Worm (Caenorhabditis elegans) whole organism, L1 larva: ENCODE results near the gene cest-31.

ENCODE experiments used
- C04F5.9 ChIP-seq: sonication (generic microtip); optimal IDR thresholded peaks from 2 replicates; lab custom pipeline; 2016; ENCODE audit warnings: missing genetic modification characterization, missing compliant biosample characterization
- F16B12.6 ChIP-seq: fragments of 150-350 bp; optimal IDR thresholded peaks from 2 replicates; lab custom pipeline; 2014; ENCODE audit warnings: missing biosample characterization, missing genetic modification characterization
- Y116A8C.19 ChIP-seq: sonication (generic microtip); optimal IDR thresholded peaks from 2 replicates; lab custom pipeline; 2016; ENCODE audit warnings: missing compliant biosample characterization, missing genetic modification characterization, borderline replicate concordance
- aly-2 ChIP-seq: fragments of 150-350 bp; optimal IDR thresholded peaks from 2 replicates; lab custom pipeline; 2014; ENCODE audit warnings: missing biosample characterization, missing genetic modification characterization
- ceh-63 ChIP-seq: fragments of 200-800 bp; sonication (Bioruptor generic); optimal IDR thresholded peaks from 2 replicates; lab custom pipeline; 2018; ENCODE audit warnings: mild to moderate bottlenecking, missing genetic modification characterization, missing compliant biosample characterization
- ceh-82 ChIP-seq, 3 experiments: fragments of 150-350 bp in 1 of 3; sonication (generic microtip) in 2 of 3; optimal IDR thresholded peaks; 2 replicates each; lab custom pipeline; 2014 to 2017; ENCODE audit warnings: missing biosample characterization in 3 of 3, missing genetic modification characterization in 3 of 3
- ceh-88 ChIP-seq: fragments of 200-800 bp; sonication (Bioruptor generic); IDR thresholded peaks from 2 replicates; pipeline ENCODE4 v1.3.6; 2022; ENCODE audit warnings: missing genetic modification characterization, missing compliant biosample characterization
- ceh-90 ChIP-seq: sonication (generic microtip); optimal IDR thresholded peaks from 2 replicates; lab custom pipeline; 2016; ENCODE audit warnings: missing genetic modification characterization, missing compliant biosample characterization
- ces-1 ChIP-seq: fragments of 150-350 bp; optimal IDR thresholded peaks from 2 replicates; lab custom pipeline; 2014; ENCODE audit warnings: missing biosample characterization, missing genetic modification reagents, missing genetic modification characterization
- dsc-1 ChIP-seq: sonication (generic microtip); optimal IDR thresholded peaks from 2 replicates; lab custom pipeline; 2016; ENCODE audit warnings: mild to moderate bottlenecking, missing genetic modification characterization, missing compliant biosample characterization
- efl-1 ChIP-seq, 4 experiments: fragments of 150-350 bp; optimal IDR thresholded peaks in 3 of 4; peaks in 1 of 4; 1 replicate in 1 of 4; 2 replicates in 3 of 4; lab custom pipeline; 2014; ENCODE audit warnings: missing biosample characterization in 2 of 4, missing genetic modification characterization in 2 of 4, missing genetic modification reagents in 2 of 4
- ets-5 ChIP-seq: fragments of 200-800 bp; sonication (Bioruptor generic); IDR thresholded peaks from 2 replicates; pipeline ENCODE4 v1.3.6; 2022; ENCODE audit warnings: missing genetic modification characterization, missing compliant biosample characterization
- fkh-10 ChIP-seq: sonication (generic microtip); optimal IDR thresholded peaks from 2 replicates; lab custom pipeline; 2017; ENCODE audit warnings: missing biosample characterization, missing genetic modification reagents, missing genetic modification characterization
- fkh-4 ChIP-seq: sonication (generic microtip); optimal IDR thresholded peaks from 2 replicates; lab custom pipeline; 2016; ENCODE audit warnings: missing compliant biosample characterization, missing genetic modification characterization, borderline replicate concordance
- grh-1 ChIP-seq: fragments of 200-800 bp; sonication (Bioruptor generic); IDR thresholded peaks from 2 replicates; pipeline ENCODE4 v1.3.6; 2022; ENCODE audit warnings: missing genetic modification reagents, missing genetic modification characterization, missing compliant biosample characterization
- hlh-17 ChIP-seq: fragments of 200-800 bp; sonication (Bioruptor generic); optimal IDR thresholded peaks from 2 replicates; lab custom pipeline; 2018; ENCODE audit warnings: missing genetic modification characterization, mild to moderate bottlenecking, missing compliant biosample characterization, moderate library complexity, borderline replicate concordance
- isw-1 ChIP-seq: fragments of 200-800 bp; sonication (Bioruptor generic); IDR thresholded peaks from 2 replicates; pipeline ENCODE4 v1.3.6; 2022; ENCODE audit warnings: missing genetic modification characterization, missing compliant biosample characterization
- lin-13 ChIP-seq: fragments of 150-350 bp; optimal IDR thresholded peaks from 2 replicates; lab custom pipeline; 2014; ENCODE audit warnings: missing biosample characterization, missing genetic modification reagents, missing genetic modification characterization
- lin-35 ChIP-seq, 2 experiments: fragments of 150-350 bp; optimal IDR thresholded peaks; 2 replicates each; lab custom pipeline; 2014; ENCODE audit warnings: missing biosample characterization in 2 of 2, missing genetic modification characterization in 2 of 2, missing genetic modification reagents in 2 of 2
- lin-39 ChIP-seq: fragments of 150-350 bp; optimal IDR thresholded peaks from 2 replicates; lab custom pipeline; 2014; ENCODE audit warnings: missing biosample characterization, missing genetic modification reagents, missing genetic modification characterization
- lsy-2 ChIP-seq, 2 experiments: fragments of 150-350 bp; optimal IDR thresholded peaks; 2 replicates each; lab custom pipeline; 2014; ENCODE audit warnings: missing biosample characterization in 2 of 2, missing genetic modification characterization in 2 of 2
- mep-1 ChIP-seq: fragments of 150-350 bp; optimal IDR thresholded peaks from 2 replicates; lab custom pipeline; 2014; ENCODE audit warnings: missing biosample characterization, missing genetic modification characterization
- nhr-19 ChIP-seq: fragments of 200-800 bp; sonication (Bioruptor generic); conservative IDR thresholded peaks from 2 replicates; pipeline ENCODE4 v1.3.6; 2022; ENCODE audit warnings: missing genetic modification characterization, missing compliant biosample characterization
- nhr-237 ChIP-seq: fragments of 150-350 bp; optimal IDR thresholded peaks from 2 replicates; lab custom pipeline; 2014; ENCODE audit warnings: missing biosample characterization, missing genetic modification characterization
- nhr-84 ChIP-seq: sonication (generic microtip); optimal IDR thresholded peaks from 2 replicates; lab custom pipeline; 2017; ENCODE audit warnings: missing biosample characterization, missing genetic modification characterization
- pax-3 ChIP-seq: fragments of 200-800 bp; sonication (Bioruptor generic); optimal IDR thresholded peaks from 2 replicates; lab custom pipeline; 2018; ENCODE audit warnings: mild to moderate bottlenecking, missing genetic modification characterization, moderate library complexity, missing compliant biosample characterization
- pqm-1 ChIP-seq: sonication (generic microtip); optimal IDR thresholded peaks from 3 replicates; lab custom pipeline; 2017; ENCODE audit warnings: missing biosample characterization, missing genetic modification characterization
- snpc-4 ChIP-seq: fragments of 150-350 bp; optimal IDR thresholded peaks from 2 replicates; lab custom pipeline; 2014; ENCODE audit warnings: missing biosample characterization, missing genetic modification characterization
- snu-23 ChIP-seq: sonication (generic microtip); optimal IDR thresholded peaks from 2 replicates; lab custom pipeline; 2016; ENCODE audit warnings: missing genetic modification characterization, missing compliant biosample characterization
- sox-4 ChIP-seq: sonication (generic microtip); optimal IDR thresholded peaks from 2 replicates; lab custom pipeline; 2016; ENCODE audit warnings: missing genetic modification characterization, missing compliant biosample characterization
- sptf-1 ChIP-seq: fragments of 150-350 bp; optimal IDR thresholded peaks from 2 replicates; lab custom pipeline; 2014; ENCODE audit warnings: missing biosample characterization, missing genetic modification characterization
- tbx-2 ChIP-seq: sonication (generic microtip); optimal IDR thresholded peaks from 2 replicates; lab custom pipeline; 2016; ENCODE audit warnings: missing genetic modification characterization, missing compliant biosample characterization
- unc-130 ChIP-seq: fragments of 150-350 bp; optimal IDR thresholded peaks from 2 replicates; lab custom pipeline; 2017; ENCODE audit warnings: missing biosample characterization, missing genetic modification characterization, inconsistent platforms
- unc-62 ChIP-seq: fragments of 150-350 bp; optimal IDR thresholded peaks from 2 replicates; lab custom pipeline; 2014; ENCODE audit warnings: missing biosample characterization, missing genetic modification reagents, missing genetic modification characterization
- unc-86 ChIP-seq: sonication (generic microtip); optimal IDR thresholded peaks from 2 replicates; lab custom pipeline; 2016; ENCODE audit warnings: missing genetic modification characterization, missing compliant biosample characterization
- unc-98 ChIP-seq: fragments of 200-800 bp; sonication (Bioruptor generic); IDR thresholded peaks from 2 replicates; pipeline ENCODE4 v1.3.6; 2022; ENCODE audit warnings: missing genetic modification characterization, missing compliant biosample characterization
- vab-15 ChIP-seq: sonication (generic microtip); optimal IDR thresholded peaks from 2 replicates; lab custom pipeline; 2017; ENCODE audit warnings: missing genotype, mild to moderate bottlenecking, missing genetic modification characterization, missing compliant biosample characterization
- zag-1 ChIP-seq: fragments of 150-350 bp; optimal IDR thresholded peaks from 2 replicates; lab custom pipeline; 2014; ENCODE audit warnings: missing biosample characterization, missing genetic modification characterization
- ztf-11 ChIP-seq, 2 experiments: sonication (generic microtip); optimal IDR thresholded peaks; 2 replicates each; lab custom pipeline; 2016 to 2017; ENCODE audit warnings: missing genetic modification characterization in 2 of 2, missing biosample characterization in 1 of 2, missing compliant biosample characterization in 1 of 2

Gene cest-31

ce11 chrV:6681501-6681900 lies 7.4 kb downstream of the cest-31 start, which contains the start of gene egl-46:
Gene egl-46 (minus strand): TSS chrV:6681573.
- no peak for TF ChIP-seq sptf-1 (tag; lab: Kevin White, UChicago)
- TF ChIP-seq ceh-88 (GFP tag; lab: Robert Waterston, UW): no peak
- TF ChIP-seq ets-5: no peak
- no peak for TF ChIP-seq isw-1 (GFP tag; lab: Robert Waterston, UW)
- TF ChIP-seq unc-86 (tag; lab: Kevin White, UChicago): no peak

ce11 chrV:6683282-6683681 lies 9.2 kb downstream of the cest-31 start:
- TF ChIP-seq grh-1 (GFP tag; lab: Robert Waterston, UW): no peak
- no peak for TF ChIP-seq pqm-1 (tag; lab: Kevin White, UChicago)
- no peak for TF ChIP-seq lin-35 (GFP tag; optimal IDR thresholded peaks at IDR 0.05; lab: Kevin White, UChicago)
- no peak for TF ChIP-seq hlh-17
- no peak for TF ChIP-seq snu-23
- TF ChIP-seq Y116A8C.19 (tag; lab: Kevin White, UChicago): no peak
- no peak for TF ChIP-seq ceh-90 (tag; lab: Kevin White, UChicago)
- no peak for TF ChIP-seq unc-98 (GFP tag; lab: Robert Waterston, UW)
- no peak for TF ChIP-seq dsc-1
- no peak for TF ChIP-seq fkh-4 (tag; lab: Kevin White, UChicago)
- no peak for TF ChIP-seq snpc-4 (tag; lab: Kevin White, UChicago)
- peak; percentile 29 for TF ChIP-seq unc-86 (tag; lab: Kevin White, UChicago)
- TF ChIP-seq zag-1 (tag; lab: Kevin White, UChicago): no peak
- TF ChIP-seq sox-4 (tag; lab: Kevin White, UChicago): no peak
- TF ChIP-seq ces-1 (GFP tag; lab: Kevin White, UChicago): no peak
- TF ChIP-seq aly-2 (tag; lab: Kevin White, UChicago): no peak
- no peak for TF ChIP-seq nhr-84 (tag; lab: Kevin White, UChicago)
- TF ChIP-seq tbx-2 (tag; lab: Kevin White, UChicago): peak; percentile 51
- TF ChIP-seq lsy-2 (tag; optimal IDR thresholded peaks at IDR 0.05; lab: Kevin White, UChicago): no peak
- no peak for TF ChIP-seq unc-130
- TF ChIP-seq nhr-237 (tag; lab: Kevin White, UChicago): no peak
- TF ChIP-seq ztf-11 (tag; optimal IDR thresholded peaks at IDR 0.05; lab: Kevin White, UChicago): peak in 1 of 2 experiments; percentile 84
- no peak for TF ChIP-seq mep-1 (tag; lab: Kevin White, UChicago)
- TF ChIP-seq vab-15 (tag; lab: Kevin White, UChicago): no peak
- TF ChIP-seq ceh-63 (GFP tag; lab: Kevin White, UChicago): no peak
- no peak for TF ChIP-seq lin-13

DNA sequence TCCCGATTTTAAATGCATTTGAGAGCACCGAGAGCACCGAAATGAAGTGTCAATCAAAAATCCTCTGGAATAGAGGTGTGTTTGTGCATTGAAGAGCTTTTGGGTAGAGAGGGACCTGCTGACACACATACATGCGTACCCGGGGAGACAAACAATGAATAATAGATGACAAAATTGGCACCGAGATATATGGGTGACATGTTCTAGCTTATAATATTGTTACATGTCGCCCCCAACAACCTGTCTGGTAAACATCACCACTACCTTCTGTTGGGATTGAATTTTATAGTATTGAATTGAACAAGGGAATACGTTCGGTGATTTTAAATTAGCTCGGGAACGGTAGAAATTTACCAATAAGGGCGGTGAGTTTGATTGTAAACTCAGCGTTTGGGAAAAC lies 9.7 kb downstream of the cest-31 start:
- no peak for TF ChIP-seq unc-98 (GFP tag; lab: Robert Waterston, UW)
- no peak for TF ChIP-seq C04F5.9 (tag; lab: Kevin White, UChicago)
- TF ChIP-seq ceh-82 (tag; optimal IDR thresholded peaks at IDR 0.05; lab: Kevin White, UChicago): no peak
- TF ChIP-seq F16B12.6 (tag; lab: Kevin White, UChicago): no peak
- no peak for TF ChIP-seq nhr-19 (GFP tag; lab: Robert Waterston, UW)
- TF ChIP-seq unc-62 (GFP tag; lab: Kevin White, UChicago): no peak

- TF ChIP-seq lin-39: no peak
- TF ChIP-seq ztf-11 (tag; optimal IDR thresholded peaks at IDR 0.05; lab: Kevin White, UChicago): no peak
- TF ChIP-seq ceh-88 (GFP tag; lab: Robert Waterston, UW): no peak
- TF ChIP-seq snu-23: no peak
- no peak for TF ChIP-seq fkh-10 (GFP tag; lab: Kevin White, UChicago)
- TF ChIP-seq pax-3 (tag; lab: Kevin White, UChicago): no peak
- TF ChIP-seq grh-1 (GFP tag; lab: Robert Waterston, UW): no peak
- no peak for TF ChIP-seq efl-1 (optimal IDR thresholded peaks at IDR 0.05; lab: Kevin White, UChicago)
- peak in 1 of 2 experiments; percentile 62 for TF ChIP-seq efl-1 (GFP tag; optimal IDR thresholded peaks at IDR 0.05 in 1 of 2; lab: Kevin White, UChicago)
Measured at ce11 chrV:6684541-6684940, 10.5 kb downstream of the cest-31 start.
